Worm (Caenorhabditis elegans): Measurements from ENCODE around the gene gpa-5.

ce11 chrX:2084988-2085387 lies 35.9 kb downstream of the gpa-5 start, which contains the start of gene F49H12.2:
- no peak for TF ChIP-seq dmd-4 (tag; optimal IDR thresholded peaks at IDR 0.05)
- TF ChIP-seq unc-39 (tag; optimal IDR thresholded peaks at IDR 0.05) = no peak
- TF ChIP-seq lin-39 (tag; optimal IDR thresholded peaks at IDR 0.05) = no peak
- TF ChIP-seq ztf-4 (tag; optimal IDR thresholded peaks at IDR 0.05) = no peak
- no peak for TF ChIP-seq ztf-11 (tag; optimal IDR thresholded peaks at IDR 0.05)
- TF ChIP-seq ceh-82 (tag; optimal IDR thresholded peaks at IDR 0.05) = no peak
- TF ChIP-seq elt-1 (tag; optimal IDR thresholded peaks at IDR 0.05) = no peak
- TF ChIP-seq nhr-10 (tag; optimal IDR thresholded peaks at IDR 0.05) = no peak
- no peak for TF ChIP-seq unc-62 (GFP tag; optimal IDR thresholded peaks at IDR 0.05)
- TF ChIP-seq sma-3 (GFP tag; optimal IDR thresholded peaks at IDR 0.05) = no peak
- no peak for TF ChIP-seq ztf-1 (GFP tag; conservative IDR thresholded peaks at IDR 0.05)
- TF ChIP-seq lin-11 (tag; optimal IDR thresholded peaks at IDR 0.05) = no peak
- TF ChIP-seq elt-3 (tag; optimal IDR thresholded peaks at IDR 0.05) = no peak
- TF ChIP-seq nhr-11 (tag; optimal IDR thresholded peaks at IDR 0.05) = no peak

Data from whole organism, L2 larva.